Fruit fly (Drosophila melanogaster) whole organism, embryonic: ENCODE data around the gene smo.

Source experiments
- Ada2b ChIP-seq: fragments of 200-800 bp; sonication (Bioruptor generic); IDR thresholded peaks from 2 replicates; pipeline ENCODE4 v1.3.6; 2022; ENCODE audit warnings: missing biosample characterization, missing genetic modification characterization
- Adf1 ChIP-seq: fragments of 200-800 bp; sonication (Bioruptor generic); IDR thresholded peaks from 2 replicates; pipeline ENCODE4 v1.3.6; 2022; ENCODE audit warnings: missing biosample characterization, missing genetic modification characterization
- Asciz ChIP-seq: fragments of 200-800 bp; sonication (Bioruptor generic); optimal IDR thresholded peaks from 2 replicates; lab custom pipeline; 2017; ENCODE audit warnings: missing biosample characterization, mild to moderate bottlenecking, missing genetic modification characterization, missing genetic modification reagents
- C15 ChIP-seq: fragments of 200-800 bp; sonication (Bioruptor generic); IDR thresholded peaks from 3 replicates; pipeline ENCODE4 v1.3.6; 2022; ENCODE audit warnings: missing biosample characterization, missing genetic modification characterization
- CG10267 ChIP-seq: fragments of 200-800 bp; sonication (Bioruptor generic); optimal IDR thresholded peaks from 2 replicates; lab custom pipeline; 2018; ENCODE audit warnings: missing biosample characterization, mild to moderate bottlenecking, missing genetic modification characterization, moderate library complexity
- CG11560 ChIP-seq: fragments of 200-800 bp; sonication (Bioruptor generic); IDR thresholded peaks from 3 replicates; pipeline ENCODE4 v1.3.6; 2022; ENCODE audit warnings: missing biosample characterization, missing genetic modification characterization
- CG12155 ChIP-seq: fragments of 200-800 bp; sonication (Bioruptor generic); optimal IDR thresholded peaks from 3 replicates; lab custom pipeline; 2016; ENCODE audit warnings: missing biosample characterization, missing genetic modification characterization
- CG1233 ChIP-seq: fragments of 200-800 bp; sonication (Bioruptor generic); optimal IDR thresholded peaks from 4 replicates; lab custom pipeline; 2018; ENCODE audit warnings: missing biosample characterization, mild to moderate bottlenecking, missing genetic modification characterization
- CG13123 ChIP-seq: fragments of 200-800 bp; sonication (Bioruptor generic); optimal IDR thresholded peaks from 2 replicates; lab custom pipeline; 2016; ENCODE audit warnings: missing biosample characterization, missing genetic modification characterization
- CG13296 ChIP-seq: fragments of 200-800 bp; sonication (Bioruptor generic); optimal IDR thresholded peaks from 3 replicates; lab custom pipeline; 2018; ENCODE audit warnings: missing biosample characterization, mild to moderate bottlenecking, missing genetic modification characterization
- CG13624 ChIP-seq: fragments of 200-800 bp; sonication (Bioruptor generic); optimal IDR thresholded peaks from 2 replicates; lab custom pipeline; 2016; ENCODE audit warnings: missing biosample characterization, missing genetic modification characterization
- CG1603 ChIP-seq: fragments of 200-800 bp; sonication (Bioruptor generic); optimal IDR thresholded peaks from 2 replicates; lab custom pipeline; 2019; ENCODE audit warnings: missing biosample characterization, mild to moderate bottlenecking, missing genetic modification characterization, moderate library complexity
- CG17568 ChIP-seq: fragments of 200-800 bp; sonication (Bioruptor generic); optimal IDR thresholded peaks from 2 replicates; lab custom pipeline; 2018; ENCODE audit warnings: missing biosample characterization, mild to moderate bottlenecking, missing genetic modification characterization, moderate library complexity
- CG42726 ChIP-seq: fragments of 200-800 bp; sonication (Bioruptor generic); IDR thresholded peaks from 2 replicates; pipeline ENCODE4 v1.3.6; 2022; ENCODE audit warnings: missing biosample characterization, missing genetic modification characterization; ENCODE audit not compliant: partially characterized antibody
- CG4282 ChIP-seq: fragments of 200-800 bp; sonication (Bioruptor generic); optimal IDR thresholded peaks from 2 replicates; lab custom pipeline; 2016; ENCODE audit warnings: missing biosample characterization, missing genetic modification characterization
- CG4424 ChIP-seq: fragments of 200-800 bp; sonication (Bioruptor generic); optimal IDR thresholded peaks from 3 replicates; lab custom pipeline; 2016; ENCODE audit warnings: missing biosample characterization, missing genetic modification characterization
- CG7357 ChIP-seq: fragments of 200-800 bp; sonication (Bioruptor generic); IDR thresholded peaks from 3 replicates; pipeline ENCODE4 v1.3.6; 2022; ENCODE audit warnings: missing biosample characterization, missing genetic modification characterization
- CG7928 ChIP-seq: fragments of 200-800 bp; sonication (Bioruptor generic); optimal IDR thresholded peaks from 2 replicates; lab custom pipeline; 2017; ENCODE audit warnings: missing biosample characterization, mild to moderate bottlenecking, missing genetic modification characterization
- CG9876 ChIP-seq: fragments of 200-800 bp; sonication (Bioruptor generic); optimal IDR thresholded peaks from 2 replicates; lab custom pipeline; 2016; ENCODE audit warnings: missing biosample characterization, missing genetic modification characterization
- CHES-1-like ChIP-seq: fragments of 200-800 bp; sonication (Bioruptor generic); optimal IDR thresholded peaks from 2 replicates; lab custom pipeline; 2016; ENCODE audit warnings: missing biosample characterization, missing genetic modification characterization
- CoRest ChIP-seq: fragments of 200-800 bp; sonication (Bioruptor generic); optimal IDR thresholded peaks from 3 replicates; lab custom pipeline; 2018; ENCODE audit warnings: missing biosample characterization, mild to moderate bottlenecking, missing genetic modification characterization, moderate library complexity
- Dip2 ChIP-seq: fragments of 200-800 bp; sonication (Bioruptor generic); IDR thresholded peaks from 2 replicates; pipeline ENCODE4 v1.3.6; 2022; ENCODE audit warnings: missing biosample characterization, missing genetic modification characterization
- Dll ChIP-seq: fragments of 200-800 bp; sonication (Bioruptor generic); IDR thresholded peaks from 4 replicates; pipeline ENCODE4 v1.3.6; 2022; ENCODE audit warnings: missing biosample characterization, missing genetic modification characterization; ENCODE audit not compliant: partially characterized antibody
- Lhr ChIP-seq: fragments of 200-800 bp; sonication (Bioruptor generic); optimal IDR thresholded peaks from 3 replicates; lab custom pipeline; 2017; ENCODE audit warnings: mild to moderate bottlenecking, missing biosample characterization, missing genetic modification reagents, missing genetic modification characterization
- Meics ChIP-seq: fragments of 200-800 bp; sonication (Bioruptor generic); optimal IDR thresholded peaks from 2 replicates; lab custom pipeline; 2017; ENCODE audit warnings: missing biosample characterization, mild to moderate bottlenecking, missing genetic modification characterization
- NK7.1 ChIP-seq: fragments of 200-800 bp; sonication (Bioruptor generic); optimal IDR thresholded peaks from 3 replicates; lab custom pipeline; 2016; ENCODE audit warnings: missing biosample characterization, missing genetic modification characterization
- Side ChIP-seq: fragments of 200-800 bp; sonication (Bioruptor generic); optimal IDR thresholded peaks from 2 replicates; lab custom pipeline; 2016; ENCODE audit warnings: missing biosample characterization, missing genetic modification characterization
- Six4 ChIP-seq: fragments of 200-800 bp; sonication (Bioruptor generic); optimal IDR thresholded peaks from 2 replicates; lab custom pipeline; 2016; ENCODE audit warnings: missing biosample characterization, missing genetic modification characterization
- Vsx1 ChIP-seq: fragments of 200-800 bp; sonication (Bioruptor generic); optimal IDR thresholded peaks from 2 replicates; lab custom pipeline; 2017; ENCODE audit warnings: missing biosample characterization, mild to moderate bottlenecking, missing genetic modification characterization, missing genetic modification reagents
- YL-1 ChIP-seq: fragments of 200-800 bp; sonication (Bioruptor generic); optimal IDR thresholded peaks from 3 replicates; lab custom pipeline; 2017; ENCODE audit warnings: missing biosample characterization, mild to moderate bottlenecking, missing genetic modification characterization
- amos ChIP-seq: fragments of 200-800 bp; sonication (Bioruptor generic); IDR thresholded peaks from 2 replicates; pipeline ENCODE4 v1.3.6; 2022; ENCODE audit warnings: missing biosample characterization, missing genetic modification characterization; ENCODE audit not compliant: partially characterized antibody
- bbx ChIP-seq: fragments of 200-800 bp; sonication (Bioruptor generic); IDR thresholded peaks from 2 replicates; pipeline ENCODE4 v1.3.6; 2022; ENCODE audit warnings: missing biosample characterization, missing genetic modification characterization; ENCODE audit not compliant: partially characterized antibody
- cas ChIP-seq: fragments of 200-800 bp; sonication (Bioruptor generic); IDR thresholded peaks from 2 replicates; pipeline ENCODE4 v1.3.6; 2022; ENCODE audit warnings: missing biosample characterization, missing genetic modification characterization
- dmrt11E ChIP-seq: fragments of 200-800 bp; sonication (Bioruptor generic); optimal IDR thresholded peaks from 3 replicates; lab custom pipeline; 2018; ENCODE audit warnings: missing biosample characterization, mild to moderate bottlenecking, missing genetic modification characterization, moderate library complexity
- fd96Cb ChIP-seq: fragments of 200-800 bp; sonication (Bioruptor generic); optimal IDR thresholded peaks from 2 replicates; lab custom pipeline; 2018; ENCODE audit warnings: missing biosample characterization, mild to moderate bottlenecking, missing genetic modification characterization, moderate library complexity
- gfzf ChIP-seq: fragments of 200-800 bp; sonication (Bioruptor generic); optimal IDR thresholded peaks from 2 replicates; lab custom pipeline; 2016; ENCODE audit warnings: missing biosample characterization, mild to moderate bottlenecking, missing genetic modification characterization, moderate library complexity
- gsb ChIP-seq: fragments of 200-800 bp; sonication (Bioruptor generic); IDR thresholded peaks from 2 replicates; pipeline ENCODE4 v1.3.6; 2022; ENCODE audit warnings: missing biosample characterization, missing genetic modification characterization
- ind ChIP-seq: fragments of 200-800 bp; sonication (Bioruptor generic); optimal IDR thresholded peaks from 3 replicates; lab custom pipeline; 2016; ENCODE audit warnings: missing biosample characterization, missing genetic modification characterization
- jigr1 ChIP-seq: fragments of 200-800 bp; sonication (Bioruptor generic); IDR thresholded peaks from 3 replicates; pipeline ENCODE4 v1.3.6; 2022; ENCODE audit warnings: missing biosample characterization, missing genetic modification characterization
- mam ChIP-seq: fragments of 200-800 bp; sonication (Bioruptor generic); optimal IDR thresholded peaks from 3 replicates; lab custom pipeline; 2016; ENCODE audit warnings: missing biosample characterization, missing genetic modification characterization
- nerfin-1 ChIP-seq: fragments of 200-800 bp; sonication (Bioruptor generic); optimal IDR thresholded peaks from 3 replicates; lab custom pipeline; 2019; ENCODE audit warnings: missing biosample characterization, mild to moderate bottlenecking, missing genetic modification characterization, moderate library complexity
- nom ChIP-seq: fragments of 200-800 bp; sonication (Bioruptor generic); optimal IDR thresholded peaks from 2 replicates; lab custom pipeline; 2017; ENCODE audit warnings: missing biosample characterization, missing genetic modification characterization, mild to moderate bottlenecking, moderate library complexity, missing genetic modification reagents
- phol ChIP-seq: fragments of 200-800 bp; sonication (Bioruptor generic); optimal IDR thresholded peaks from 3 replicates; lab custom pipeline; 2018; ENCODE audit warnings: missing biosample characterization, mild to moderate bottlenecking, missing genetic modification characterization, moderate library complexity
- pita ChIP-seq: fragments of 200-800 bp; sonication (Bioruptor generic); optimal IDR thresholded peaks from 2 replicates; lab custom pipeline; 2017; ENCODE audit warnings: missing biosample characterization, mild to moderate bottlenecking, missing genetic modification characterization
- shn ChIP-seq: fragments of 200-800 bp; sonication (Bioruptor generic); optimal IDR thresholded peaks from 3 replicates; lab custom pipeline; 2016; ENCODE audit warnings: missing biosample characterization, missing genetic modification characterization
- slbo ChIP-seq: fragments of 200-800 bp; sonication (Bioruptor generic); IDR thresholded peaks from 2 replicates; pipeline ENCODE4 v1.3.6; 2022; ENCODE audit warnings: missing biosample characterization, missing genetic modification characterization
- tin ChIP-seq: fragments of 200-800 bp; sonication (Bioruptor generic); optimal IDR thresholded peaks from 3 replicates; lab custom pipeline; 2016; ENCODE audit warnings: missing biosample characterization, missing genetic modification characterization
- tll ChIP-seq, 2 experiments: fragments of 200-800 bp in 1 of 2; fragments of >200 bp in 1 of 2; sonication (Bioruptor generic) in 1 of 2; optimal IDR thresholded peaks; 2 replicates each; lab custom pipeline; 2017 to 2019; ENCODE audit warnings: missing biosample characterization in 2 of 2, missing genetic modification characterization in 2 of 2, mild to moderate bottlenecking in 1 of 2, moderate library complexity in 1 of 2
- tna ChIP-seq: fragments of 200-800 bp; sonication (Bioruptor generic); IDR thresholded peaks from 2 replicates; pipeline ENCODE4 v1.3.6; 2022; ENCODE audit warnings: missing biosample characterization, missing genetic modification characterization; ENCODE audit not compliant: partially characterized antibody

The smo gene

DNA sequence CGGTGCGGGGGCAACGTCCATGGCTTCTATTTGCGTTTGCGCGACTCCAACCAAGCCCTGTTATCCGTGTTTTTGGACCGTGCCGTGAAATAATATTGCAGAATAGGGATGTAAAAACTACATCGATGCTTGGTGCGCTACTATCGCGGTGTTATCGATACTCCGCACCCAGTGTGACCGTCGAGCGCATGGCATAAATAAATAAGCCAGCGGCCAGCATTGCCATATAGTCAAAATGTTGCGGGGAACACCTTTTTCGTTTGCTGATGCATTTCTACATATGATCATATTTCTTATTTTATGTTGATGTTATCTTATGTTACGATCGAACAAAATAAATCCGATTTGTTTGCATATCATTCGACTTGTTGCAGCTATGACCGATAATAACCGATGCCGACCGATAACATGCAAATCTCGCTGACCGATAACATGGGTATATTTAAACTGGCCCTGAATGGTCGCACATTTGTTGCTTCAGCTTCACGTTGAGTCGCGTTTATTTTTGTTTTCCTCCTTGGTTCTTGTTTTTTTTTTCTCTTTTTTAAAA, at the start of gene smo:
TSS of gene smo (plus strand) at position 461 of the 550 bp plus-strand sequence.
- TF ChIP-seq tna (GFP tag; lab: Robert Waterston, UW) (peak; percentile 53; the same call in 1 of the 2 replicates), CG13123 (no peak), CG4424 (GFP tag; lab: Kevin White, UChicago) (peak; percentile 5), CG1233 (GFP tag; lab: Kevin White, UChicago) (no peak), CoRest (tag; lab: Kevin White, UChicago) (peak; percentile 39), CG1603 (tag; lab: Kevin White, UChicago) (peak; percentile 84), Six4 (GFP tag; lab: Kevin White, UChicago) (no peak), shn (GFP tag; lab: Kevin White, UChicago) (peak; percentile 51), C15 (GFP tag; lab: Robert Waterston, UW) (no peak), CG7357 (GFP tag; lab: Robert Waterston, UW) (no peak), phol (tag; lab: Kevin White, UChicago) (peak; percentile 64), fd96Cb (tag; lab: Kevin White, UChicago) (no peak), CG10267 (peak; percentile 67), CG13624 (peak; percentile 24), CG4282 (GFP tag; lab: Kevin White, UChicago) (no peak), tll (GFP tag; optimal IDR thresholded peaks at IDR 0.05; lab: Kevin White, UChicago) (peak in 1 of 2 experiments; percentile 33), jigr1 (GFP tag; lab: Robert Waterston, UW) (no peak), mam (GFP tag; lab: Kevin White, UChicago) (peak; percentile 22), nerfin-1 (peak; percentile 14), Ada2b (GFP tag; lab: Robert Waterston, UW) (no peak), slbo (GFP tag; lab: Robert Waterston, UW) (peak; percentile 44; the same call in 1 of the 2 replicates), NK7.1 (GFP tag; lab: Kevin White, UChicago) (no peak), CG11560 (tag; lab: Robert Waterston, UW) (peak; percentile 21; the same call in 1 of the 3 replicates), dmrt11E (tag; lab: Kevin White, UChicago) (peak; percentile 34), bbx (GFP tag; lab: Robert Waterston, UW) (peak; percentile 72), ind (peak; percentile 26), pita (GFP tag; lab: Kevin White, UChicago) (no peak), Asciz (no peak), gsb (no peak), CG12155 (GFP tag; lab: Kevin White, UChicago) (no peak), Meics (GFP tag; lab: Kevin White, UChicago) (no peak), Adf1 (GFP tag; lab: Robert Waterston, UW) (no peak), CG42726 (GFP tag; lab: Robert Waterston, UW) (peak; percentile 89), gfzf (GFP tag; lab: Kevin White, UChicago) (peak; percentile 95), CG13296 (no peak), CG17568 (GFP tag; lab: Kevin White, UChicago) (no peak), amos (peak; percentile 91), Side (peak; percentile 73), cas (GFP tag; lab: Robert Waterston, UW) (0 out of 2 replicates have a peak, but pooled peaks have one; percentile 14), Dll (GFP tag; lab: Robert Waterston, UW) (peak; percentile 86), YL-1 (GFP tag; lab: Kevin White, UChicago) (peak; percentile 79), CG9876 (GFP tag; lab: Kevin White, UChicago) (peak; percentile 29), CG7928 (GFP tag; lab: Kevin White, UChicago) (peak; percentile 7), tin (peak; percentile 29), Lhr (peak; percentile 65), nom (GFP tag; lab: Kevin White, UChicago) (peak; percentile 23), CHES-1-like (GFP tag; lab: Kevin White, UChicago) (peak; percentile 76), Vsx1 (GFP tag; lab: Kevin White, UChicago) (no peak), Dip2 (GFP tag; lab: Robert Waterston, UW) (no peak)
